Worm (Caenorhabditis elegans): ENCODE data around the gene F59A1.6.

F59A1.6 gene

DNA sequence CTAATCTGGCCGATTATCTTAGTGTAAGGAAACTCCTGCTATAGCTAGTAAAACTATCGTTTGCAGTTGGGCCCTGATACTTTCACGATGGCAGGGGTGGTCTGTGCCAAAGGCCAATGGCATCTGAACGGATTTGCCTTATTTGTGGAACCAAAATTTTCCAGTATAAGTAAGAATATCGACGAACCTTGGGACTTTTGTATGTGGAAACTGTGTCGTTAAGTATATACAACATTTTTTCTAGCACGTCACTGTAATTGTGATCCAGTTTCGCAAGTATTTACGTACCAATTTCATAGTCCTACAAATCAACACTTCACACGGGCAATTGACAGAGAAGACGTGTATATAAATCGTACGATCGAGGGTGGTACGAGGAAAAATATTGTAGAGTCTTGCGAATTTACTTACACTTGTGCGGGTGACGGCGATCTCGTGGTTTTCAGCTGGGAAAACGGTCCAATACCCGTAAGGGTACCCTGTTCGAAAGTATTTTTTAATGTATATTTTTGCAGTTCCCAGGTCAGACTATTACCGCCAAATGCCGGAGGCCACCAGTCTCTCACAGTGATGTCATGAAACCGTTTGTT lies 21.4 kb downstream of the F59A1.6 start:
- TF ChIP-seq crh-2 (tag; optimal IDR thresholded peaks at IDR 0.05), result no peak
- TF ChIP-seq sma-3 (GFP tag; optimal IDR thresholded peaks at IDR 0.05), result no peak
- no peak for TF ChIP-seq ceh-16 (tag; optimal IDR thresholded peaks at IDR 0.05)
- no peak for TF ChIP-seq ztf-11 (tag; optimal IDR thresholded peaks at IDR 0.05)
- no peak for TF ChIP-seq ama-1 (optimal IDR thresholded peaks at IDR 0.05)

DNA sequence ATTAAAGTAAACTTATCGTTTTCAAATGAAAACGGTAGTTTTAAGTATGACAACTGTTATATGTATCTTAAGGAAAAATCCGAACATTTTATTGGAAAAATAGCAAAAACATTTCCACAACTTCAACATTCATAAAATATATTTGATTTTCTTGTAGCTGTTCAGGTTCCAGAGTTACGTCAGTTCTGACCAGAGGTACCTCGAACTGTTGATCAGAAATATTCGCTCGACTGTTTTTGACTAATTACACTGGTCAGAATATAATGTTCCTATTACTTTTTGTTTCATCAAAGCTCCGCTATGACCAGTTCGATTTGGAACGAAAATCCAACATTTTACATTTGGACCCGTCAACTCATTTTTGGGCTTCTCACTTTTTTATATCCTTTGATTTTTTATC lies 22.1 kb downstream of the F59A1.6 start, which contains the start of gene srh-31:
TSS of gene srh-31 (plus strand) at position 301 of the 400 bp plus-strand sequence.
- no peak for TF ChIP-seq lin-11 (tag; optimal IDR thresholded peaks at IDR 0.05)
- TF ChIP-seq aly-2 (tag; optimal IDR thresholded peaks at IDR 0.05), result no peak
- no peak for TF ChIP-seq mdl-1 (tag; optimal IDR thresholded peaks at IDR 0.05)
- no peak for TF ChIP-seq nhr-25 (tag; optimal IDR thresholded peaks at IDR 0.05)
- no peak for TF ChIP-seq C34F6.9 (tag; optimal IDR thresholded peaks at IDR 0.05)
- no peak for TF ChIP-seq ceh-82 (tag; optimal IDR thresholded peaks at IDR 0.05)
- no peak for TF ChIP-seq mbf-1 (tag; optimal IDR thresholded peaks at IDR 0.05)

DNA sequence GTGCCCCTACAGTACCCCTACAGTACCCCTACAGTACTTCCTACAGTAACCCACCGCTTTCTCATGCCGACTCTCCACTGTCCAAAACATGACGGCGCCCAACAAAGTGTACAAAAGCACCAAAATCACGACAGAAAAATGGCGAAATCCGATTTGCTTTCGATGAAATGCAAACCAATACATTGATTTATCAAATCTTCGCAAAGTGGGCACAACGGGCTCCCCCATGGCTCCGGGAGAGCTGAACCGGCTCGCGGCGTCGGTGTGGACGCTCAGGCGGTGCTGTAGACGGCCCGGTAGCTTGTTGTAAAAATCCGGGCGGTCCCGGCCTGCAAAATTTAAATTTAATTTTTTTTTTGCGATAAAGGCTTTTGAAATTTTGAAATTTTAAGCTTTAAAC lies 27.4 kb downstream of the F59A1.6 start:
- no peak for TF ChIP-seq sma-3 (GFP tag; optimal IDR thresholded peaks at IDR 0.05)
- TF ChIP-seq unc-39 (tag; optimal IDR thresholded peaks at IDR 0.05), result no peak
- no peak for TF ChIP-seq lin-13 (GFP tag; optimal IDR thresholded peaks at IDR 0.05)
- TF ChIP-seq blmp-1 (tag; optimal IDR thresholded peaks at IDR 0.05; ENCODE audit: insufficient read depth), result no peak
- TF ChIP-seq nhr-6 (tag; optimal IDR thresholded peaks at IDR 0.05), result no peak
- TF ChIP-seq nhr-12 (tag; optimal IDR thresholded peaks at IDR 0.05), result no peak
- TF ChIP-seq lsy-2 (tag; optimal IDR thresholded peaks at IDR 0.05), result no peak
- TF ChIP-seq nhr-23 (tag; optimal IDR thresholded peaks at IDR 0.05), result no peak
- no peak for TF ChIP-seq elt-1 (tag; optimal IDR thresholded peaks at IDR 0.05)
- no peak for TF ChIP-seq ZK546.5 (tag; optimal IDR thresholded peaks at IDR 0.05)
- no peak for TF ChIP-seq gmeb-1 (tag; optimal IDR thresholded peaks at IDR 0.05)
- no peak for TF ChIP-seq aly-2 (tag; optimal IDR thresholded peaks at IDR 0.05)
- no peak for TF ChIP-seq unc-62 (GFP tag; optimal IDR thresholded peaks at IDR 0.05)
- no peak for TF ChIP-seq sem-4 (tag; optimal IDR thresholded peaks at IDR 0.05)

DNA sequence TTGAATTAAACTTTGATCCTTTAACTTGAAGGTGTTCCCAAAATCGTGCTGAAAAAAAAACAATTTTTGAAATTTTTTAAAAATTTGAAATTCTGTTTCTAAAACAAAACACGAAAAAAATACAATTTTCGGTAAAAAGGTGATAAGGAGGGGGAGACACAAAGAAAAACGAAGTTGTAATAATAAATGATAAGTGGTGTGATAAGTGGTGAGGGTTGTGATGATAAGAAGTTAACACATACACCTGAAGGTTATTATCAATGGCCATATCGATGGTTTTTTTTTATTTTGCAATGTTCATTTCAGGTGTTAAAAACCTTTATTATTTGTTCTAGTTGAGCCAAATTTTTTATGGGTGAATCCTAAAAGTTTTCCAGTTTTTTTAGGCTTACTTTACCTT lies 29.4 kb downstream of the F59A1.6 start, which contains the start of gene twk-33:
TSS of gene twk-33 (minus strand) at position 48 of the 400 bp plus-strand sequence.
- TF ChIP-seq dmd-4 (tag; optimal IDR thresholded peaks at IDR 0.05), result no peak
- TF ChIP-seq nhr-23 (tag; optimal IDR thresholded peaks at IDR 0.05), result no peak
- TF ChIP-seq nhr-237 (tag; optimal IDR thresholded peaks at IDR 0.05), result no peak
- no peak for TF ChIP-seq sma-9 (GFP tag; optimal IDR thresholded peaks at IDR 0.05)
- no peak for TF ChIP-seq sma-9 (tag; optimal IDR thresholded peaks at IDR 0.05)
- peak; percentile 91 for TF ChIP-seq fos-1 (tag; optimal IDR thresholded peaks at IDR 0.05)
- no peak for TF ChIP-seq unc-39 (tag; optimal IDR thresholded peaks at IDR 0.05)
- no peak for TF ChIP-seq nhr-11 (tag; optimal IDR thresholded peaks at IDR 0.05)
- peak; percentile 51 for TF ChIP-seq gmeb-1 (tag; optimal IDR thresholded peaks at IDR 0.05)
- no peak for TF ChIP-seq sem-4 (tag; optimal IDR thresholded peaks at IDR 0.05)
- TF ChIP-seq mab-5 (tag; optimal IDR thresholded peaks at IDR 0.05), result no peak
- no peak for TF ChIP-seq egl-27 (tag; optimal IDR thresholded peaks at IDR 0.05)
- peak; percentile 15 for TF ChIP-seq crh-2 (tag; optimal IDR thresholded peaks at IDR 0.05)
- TF ChIP-seq nhr-6 (tag; optimal IDR thresholded peaks at IDR 0.05), result no peak

DNA sequence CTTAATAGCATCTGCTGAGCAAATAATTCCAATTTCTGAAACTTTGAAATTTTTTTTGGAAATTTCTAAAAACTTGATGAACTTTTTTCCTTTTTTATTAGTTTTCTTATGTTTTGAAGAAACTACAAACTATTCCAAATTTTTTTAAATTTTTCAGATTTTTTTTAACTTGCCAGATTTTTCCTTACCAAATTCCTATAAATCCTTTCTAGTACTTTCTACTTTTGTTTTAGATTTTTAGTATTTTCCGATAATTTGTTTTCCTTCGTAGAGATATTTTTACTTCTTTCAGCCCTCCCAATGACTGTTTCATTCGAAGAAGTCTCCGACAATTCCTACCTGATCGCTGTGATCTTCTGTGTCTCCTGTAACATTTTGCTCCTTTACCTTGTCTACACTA lies 33.7 kb downstream of the F59A1.6 start, which contains the start of gene str-77:
TSS of gene str-77 (plus strand) at position 301 of the 400 bp plus-strand sequence.
- TF ChIP-seq fos-1 (tag; optimal IDR thresholded peaks at IDR 0.05), result no peak
- TF ChIP-seq Y55F3AM.14 (GFP tag; optimal IDR thresholded peaks at IDR 0.05), result no peak
- no peak for TF ChIP-seq elt-3 (tag; optimal IDR thresholded peaks at IDR 0.05)
- no peak for TF ChIP-seq egl-27 (tag; optimal IDR thresholded peaks at IDR 0.05)
- TF ChIP-seq ceh-16 (tag; optimal IDR thresholded peaks at IDR 0.05), result no peak
- TF ChIP-seq sma-9 (GFP tag; optimal IDR thresholded peaks at IDR 0.05), result no peak
- TF ChIP-seq sma-9 (tag; optimal IDR thresholded peaks at IDR 0.05), result no peak
- TF ChIP-seq R02D3.7 (tag; optimal IDR thresholded peaks at IDR 0.05), result no peak
- no peak for TF ChIP-seq lin-39 (tag; optimal IDR thresholded peaks at IDR 0.05)
- no peak for TF ChIP-seq mdl-1 (tag; optimal IDR thresholded peaks at IDR 0.05)
- TF ChIP-seq snpc-4 (tag; optimal IDR thresholded peaks at IDR 0.05), result no peak
- no peak for TF ChIP-seq lsy-2 (tag; optimal IDR thresholded peaks at IDR 0.05)
- no peak for TF ChIP-seq unc-55 (GFP tag; optimal IDR thresholded peaks at IDR 0.05)
- TF ChIP-seq dmd-4 (tag; optimal IDR thresholded peaks at IDR 0.05), result no peak
- TF ChIP-seq ztf-4 (tag; optimal IDR thresholded peaks at IDR 0.05), result no peak
- no peak for TF ChIP-seq ama-1 (optimal IDR thresholded peaks at IDR 0.05)
- no peak for TF ChIP-seq alr-1 (tag; optimal IDR thresholded peaks at IDR 0.05)
- no peak for TF ChIP-seq nhr-237 (tag; optimal IDR thresholded peaks at IDR 0.05)
